Worm (Caenorhabditis elegans): ENCODE results near the gene F46B3.15.

Gene F46B3.15

ce11 chrV:20623060-20623459, 10.5 kb downstream of the F46B3.15 start, which contains the start of gene F46B3.8:
F46B3.8 (minus strand) TSS chrV:20623160.
- TF ChIP-seq mec-3 (tag; optimal IDR thresholded peaks at IDR 0.05; ENCODE audit: borderline replicate concordance) (no peak), unc-55 (GFP tag; optimal IDR thresholded peaks at IDR 0.05) (no peak), hlh-30 (tag; optimal IDR thresholded peaks at IDR 0.05; ENCODE audit: insufficient read depth) (no peak)

- TF ChIP-seq ceh-24 (tag; optimal IDR thresholded peaks at IDR 0.05): no peak
- TF ChIP-seq tbx-2 (tag; optimal IDR thresholded peaks at IDR 0.05): no peak
- no peak for TF ChIP-seq elt-4 (tag; optimal IDR thresholded peaks at IDR 0.05)
- TF ChIP-seq T23F11.4 (GFP tag; optimal IDR thresholded peaks at IDR 0.05): no peak
- no peak for TF ChIP-seq ceh-6 (GFP tag; optimal IDR thresholded peaks at IDR 0.05)
- TF ChIP-seq ceh-18 (tag; optimal IDR thresholded peaks at IDR 0.05): no peak
- no peak for TF ChIP-seq nhr-232 (tag; optimal IDR thresholded peaks at IDR 0.05)
- TF ChIP-seq ceh-31 (tag; optimal IDR thresholded peaks at IDR 0.05): no peak
- no peak for TF ChIP-seq ceh-19 (GFP tag; optimal IDR thresholded peaks at IDR 0.05)
- TF ChIP-seq odd-2 (tag; optimal IDR thresholded peaks at IDR 0.05): no peak
- TF ChIP-seq ceh-9 (tag; optimal IDR thresholded peaks at IDR 0.05): no peak
Observed at ce11 chrV:20618632-20619031, 14.9 kb downstream of the F46B3.15 start, which contains the start of gene F46B3.7. F46B3.7 (minus strand) TSS chrV:20618732.

- TF ChIP-seq C08G9.2 (tag; optimal IDR thresholded peaks at IDR 0.05) (no peak), tbx-7 (tag; optimal IDR thresholded peaks at IDR 0.05) (no peak), ceh-19 (GFP tag; optimal IDR thresholded peaks at IDR 0.05) (no peak), ceh-6 (GFP tag; optimal IDR thresholded peaks at IDR 0.05) (no peak), dmd-4 (tag; optimal IDR thresholded peaks at IDR 0.05; ENCODE audit: borderline replicate concordance) (no peak), ceh-14 (tag; optimal IDR thresholded peaks at IDR 0.05) (no peak), fkh-6 (tag; optimal IDR thresholded peaks at IDR 0.05) (no peak), hlh-15 (tag; optimal IDR thresholded peaks at IDR 0.05) (no peak), che-1 (tag; optimal IDR thresholded peaks at IDR 0.05) (no peak), elt-4 (tag; optimal IDR thresholded peaks at IDR 0.05) (no peak), fax-1 (tag; optimal IDR thresholded peaks at IDR 0.05) (no peak)
Observed at ce11 chrV:20609494-20609893, 24.0 kb downstream of the F46B3.15 start, which contains the start of gene grd-2. grd-2 (plus strand) TSS chrV:20609794.

- TF ChIP-seq madf-2 (tag; optimal IDR thresholded peaks at IDR 0.05) (no peak), F13H6.1 (tag; optimal IDR thresholded peaks at IDR 0.05) (no peak), fax-1 (tag; optimal IDR thresholded peaks at IDR 0.05) (no peak), ets-4 (tag; optimal IDR thresholded peaks at IDR 0.05) (no peak)
Observed at ce11 chrV:20608688-20609087, 24.8 kb downstream of the F46B3.15 start, which contains the start of gene ttr-12. ttr-12 (minus strand) TSS chrV:20608788.

DNA sequence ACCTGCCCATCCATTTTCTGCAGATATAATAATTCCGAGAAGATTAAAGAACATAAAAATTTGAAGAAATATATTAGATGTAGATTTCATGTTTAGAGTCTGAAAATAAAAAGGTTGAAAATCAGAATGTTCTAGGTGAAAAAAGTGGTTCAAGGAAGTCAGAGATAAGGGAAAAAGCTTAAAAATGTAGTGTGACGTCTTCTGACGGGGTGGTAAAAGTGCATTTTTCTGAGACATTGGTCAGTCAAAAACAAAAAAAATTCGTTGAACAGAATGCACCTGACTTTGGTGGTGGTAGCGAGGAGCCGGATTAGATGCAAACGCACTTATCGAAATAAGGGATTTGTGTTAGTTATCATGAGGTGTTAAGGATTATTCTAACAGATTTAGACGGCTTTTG, 26.9 kb downstream of the F46B3.15 start, which contains the start of gene F46B3.23:
TSS of gene F46B3.23 (minus strand) at position 101 of the 400 bp plus-strand sequence.
- TF ChIP-seq pqm-1 (tag; optimal IDR thresholded peaks at IDR 0.05) (no peak), ceh-18 (tag; optimal IDR thresholded peaks at IDR 0.05) (no peak), ama-1 (optimal IDR thresholded peaks at IDR 0.05) (no peak), tbx-2 (tag; optimal IDR thresholded peaks at IDR 0.05) (no peak), ceh-6 (GFP tag; optimal IDR thresholded peaks at IDR 0.05) (no peak), hlh-6 (tag; optimal IDR thresholded peaks at IDR 0.05) (no peak), ets-4 (tag; optimal IDR thresholded peaks at IDR 0.05) (no peak), pros-1 (tag; optimal IDR thresholded peaks at IDR 0.05) (no peak), lim-6 (tag; optimal IDR thresholded peaks at IDR 0.05) (no peak), elt-2 (tag; optimal IDR thresholded peaks at IDR 0.05) (no peak), lin-11 (tag; optimal IDR thresholded peaks at IDR 0.05) (no peak), hlh-15 (tag; optimal IDR thresholded peaks at IDR 0.05) (no peak), nhr-11 (tag; optimal IDR thresholded peaks at IDR 0.05) (no peak), dve-1 (tag; optimal IDR thresholded peaks at IDR 0.05) (no peak), C38D4.7 (GFP tag; optimal IDR thresholded peaks at IDR 0.05) (no peak), dmd-4 (tag; optimal IDR thresholded peaks at IDR 0.05; ENCODE audit: borderline replicate concordance) (no peak)

Measured in whole organism, late embryonic.